Worm (Caenorhabditis elegans) whole organism, mixed stage, embryonic: Measurements from ENCODE around the gene T10C6.15.

Experiments used
- cnd-1 ChIP-seq: fragments of 200-800 bp; sonication (Bioruptor generic); optimal IDR thresholded peaks from 2 replicates; lab custom pipeline; 2018; ENCODE audit warnings: mild to moderate bottlenecking, missing genetic modification characterization, missing compliant biosample characterization
- elt-3 ChIP-seq: fragments of 150-350 bp; optimal IDR thresholded peaks from 2 replicates; lab custom pipeline; 2014; ENCODE audit warnings: missing biosample characterization, missing genetic modification characterization
- flh-1 ChIP-seq: fragments of 200-800 bp; sonication (Bioruptor generic); optimal IDR thresholded peaks from 2 replicates; lab custom pipeline; 2018; ENCODE audit warnings: mild to moderate bottlenecking, missing genetic modification characterization, moderate library complexity, missing compliant biosample characterization
- mab-5 ChIP-seq: fragments of 150-350 bp; optimal IDR thresholded peaks from 2 replicates; lab custom pipeline; 2014; ENCODE audit warnings: missing biosample characterization, missing genetic modification characterization
- nhr-12 ChIP-seq: fragments of 150-350 bp; optimal IDR thresholded peaks from 2 replicates; lab custom pipeline; 2014; ENCODE audit warnings: missing biosample characterization, missing genetic modification characterization
- nhr-237 ChIP-seq: fragments of 150-350 bp; optimal IDR thresholded peaks from 2 replicates; lab custom pipeline; 2014; ENCODE audit warnings: missing biosample characterization, missing genetic modification characterization
- nhr-28 ChIP-seq: fragments of 150-350 bp; optimal IDR thresholded peaks from 2 replicates; lab custom pipeline; 2014; ENCODE audit warnings: missing biosample characterization, missing genetic modification characterization
- nhr-76 ChIP-seq: sonication (generic microtip); optimal IDR thresholded peaks from 2 replicates; lab custom pipeline; 2017; ENCODE audit warnings: missing biosample characterization, missing genetic modification characterization
- pha-4 ChIP-seq: fragments of 150-350 bp; optimal IDR thresholded peaks from 2 replicates; lab custom pipeline; 2018; ENCODE audit warnings: missing biosample characterization, missing genetic modification reagents, missing genetic modification characterization
- snpc-4 ChIP-seq: fragments of 150-350 bp; optimal IDR thresholded peaks from 2 replicates; lab custom pipeline; 2014; ENCODE audit warnings: missing biosample characterization, missing genetic modification characterization
- unc-120 ChIP-seq: sonication (generic microtip); optimal IDR thresholded peaks from 2 replicates; lab custom pipeline; 2017; ENCODE audit warnings: missing genetic modification characterization, missing compliant biosample characterization; ENCODE audit not compliant: poor library complexity, severe bottlenecking
- unc-39 ChIP-seq: fragments of 150-350 bp; optimal IDR thresholded peaks from 2 replicates; lab custom pipeline; 2014; ENCODE audit warnings: missing biosample characterization, missing genetic modification characterization
- ztf-11 ChIP-seq: fragments of 150-350 bp; optimal IDR thresholded peaks from 2 replicates; lab custom pipeline; 2014; ENCODE audit warnings: missing biosample characterization, missing genetic modification characterization

DNA sequence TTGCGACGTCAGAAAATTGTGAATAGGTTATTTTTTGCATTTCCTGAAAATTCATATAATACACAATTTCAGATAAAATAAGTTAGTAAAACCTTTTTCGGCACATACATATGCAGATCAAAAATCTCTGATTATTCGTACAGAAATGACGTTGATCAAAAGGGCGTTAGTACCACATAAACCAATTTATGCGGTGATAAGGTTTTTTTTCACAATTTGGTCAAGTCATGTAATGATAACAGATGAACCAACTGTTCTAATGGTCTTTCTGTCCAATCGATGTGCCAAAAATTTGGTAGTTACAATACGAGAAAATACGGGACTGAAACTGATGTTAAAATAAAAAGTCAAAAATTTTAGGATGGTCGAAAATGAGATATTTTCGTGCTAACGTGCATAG is 34.3 kb upstream of the T10C6.15 start:
- TF ChIP-seq cnd-1 (tag; lab: Kevin White, UChicago) (no peak), snpc-4 (tag; lab: Kevin White, UChicago) (no peak), pha-4 (no peak), nhr-76 (no peak), nhr-28 (tag; lab: Kevin White, UChicago) (no peak), unc-39 (tag; lab: Kevin White, UChicago) (no peak), ztf-11 (tag; lab: Kevin White, UChicago) (no peak), flh-1 (no peak), elt-3 (tag; lab: Kevin White, UChicago) (no peak), mab-5 (no peak), unc-120 (tag; lab: Kevin White, UChicago) (no peak), nhr-237 (tag; lab: Kevin White, UChicago) (no peak), nhr-12 (tag; lab: Kevin White, UChicago) (no peak)
